Worm (Caenorhabditis elegans) whole organism, L4 larva: ENCODE data around the gene Y47D7A.6.

Experiments
- F10B5.3 ChIP-seq: sonication (generic microtip); optimal IDR thresholded peaks from 2 replicates; lab custom pipeline; 2016; ENCODE audit warnings: mild to moderate bottlenecking, missing genetic modification characterization, missing compliant biosample characterization
- F26F4.8 ChIP-seq: fragments of 200-800 bp; sonication (Bioruptor generic); conservative IDR thresholded peaks from 2 replicates; pipeline ENCODE4 v1.3.6; 2022; ENCODE audit warnings: missing genetic modification characterization, missing compliant biosample characterization
- F44E2.7 ChIP-seq: fragments of 200-800 bp; sonication (Bioruptor generic); IDR thresholded peaks from 2 replicates; pipeline ENCODE4 v2.1.2; 2022; ENCODE audit warnings: missing genetic modification characterization, missing compliant biosample characterization
- F49E8.2 ChIP-seq: sonication (generic microtip); optimal IDR thresholded peaks from 2 replicates; lab custom pipeline; 2016; ENCODE audit warnings: missing compliant biosample characterization, mild to moderate bottlenecking, missing genetic modification characterization, borderline replicate concordance
- ZK337.2 ChIP-seq: fragments of 200-800 bp; sonication (Bioruptor generic); IDR thresholded peaks from 2 replicates; pipeline ENCODE4 v1.3.6; 2022; ENCODE audit warnings: missing genetic modification reagents, missing genetic modification characterization, missing compliant biosample characterization
- aha-1 ChIP-seq: fragments of 150-350 bp; peaks from one replicate; lab custom pipeline; 2014; ENCODE audit warnings: missing biosample characterization, missing genetic modification characterization
- aly-2 ChIP-seq: sonication (generic microtip); optimal IDR thresholded peaks from 2 replicates; lab custom pipeline; 2018; ENCODE audit warnings: missing biosample characterization, missing genetic modification characterization
- arid-1 ChIP-seq: fragments of 200-800 bp; sonication (Bioruptor generic); conservative IDR thresholded peaks from 2 replicates; pipeline ENCODE4 v1.3.6; 2022; ENCODE audit warnings: missing genetic modification reagents, missing genetic modification characterization, missing compliant biosample characterization
- attf-4 ChIP-seq: sonication (generic microtip); optimal IDR thresholded peaks from 3 replicates; lab custom pipeline; 2017; ENCODE audit warnings: missing biosample characterization, missing genetic modification characterization
- ceh-44 ChIP-seq: fragments of 200-800 bp; sonication (Bioruptor generic); IDR thresholded peaks from 2 replicates; pipeline ENCODE4 v1.3.6; 2022; ENCODE audit warnings: missing genetic modification reagents, missing genetic modification characterization, missing compliant biosample characterization
- ceh-62 ChIP-seq: sonication (generic microtip); optimal IDR thresholded peaks from 2 replicates; lab custom pipeline; 2017; ENCODE audit warnings: missing biosample characterization, missing genetic modification characterization
- ceh-82 ChIP-seq: sonication (generic microtip); optimal IDR thresholded peaks from 2 replicates; lab custom pipeline; 2017; ENCODE audit warnings: missing biosample characterization, missing genetic modification characterization
- ces-1 ChIP-seq: fragments of 150-350 bp; sonication (generic microtip); optimal IDR thresholded peaks from 4 replicates; lab custom pipeline; 2014; ENCODE audit warnings: missing biosample characterization, missing genetic modification reagents, missing genetic modification characterization
- daf-12 ChIP-seq: fragments of 150-350 bp; optimal IDR thresholded peaks from 2 replicates; lab custom pipeline; 2014; ENCODE audit warnings: missing biosample characterization, missing genetic modification reagents, missing genetic modification characterization
- egl-27 ChIP-seq: sonication (generic microtip); optimal IDR thresholded peaks from 3 replicates; lab custom pipeline; 2017; ENCODE audit warnings: missing biosample characterization, missing genetic modification reagents, missing genetic modification characterization
- fos-1 ChIP-seq: fragments of 150-350 bp; optimal IDR thresholded peaks from 2 replicates; lab custom pipeline; 2014; ENCODE audit warnings: missing biosample characterization, missing genetic modification characterization
- hif-1 ChIP-seq, 2 experiments: sonication (generic microtip); optimal IDR thresholded peaks; 2 replicates each; lab custom pipeline; 2016 to 2017; ENCODE audit warnings: missing compliant biosample characterization in 2 of 2, missing genetic modification characterization in 2 of 2, missing genetic modification reagents in 2 of 2, missing genotype in 2 of 2, mild to moderate bottlenecking in 1 of 2
- hlh-30 ChIP-seq: sonication (generic microtip); optimal IDR thresholded peaks from 2 replicates; lab custom pipeline; 2017; ENCODE audit warnings: antibody characterized with exemption, mild to moderate bottlenecking, missing genetic modification characterization, missing compliant biosample characterization; ENCODE audit not compliant: insufficient read depth
- hmg-1.1 ChIP-seq: fragments of 200-800 bp; sonication (Bioruptor generic); IDR thresholded peaks from 2 replicates; pipeline ENCODE4 v1.3.6; 2022; ENCODE audit warnings: missing genetic modification reagents, missing genetic modification characterization, missing compliant biosample characterization
- jun-1 ChIP-seq: fragments of 150-350 bp; optimal IDR thresholded peaks from 2 replicates; lab custom pipeline; 2014; ENCODE audit warnings: missing biosample characterization, missing genetic modification reagents, missing genetic modification characterization
- lim-7 ChIP-seq: fragments of 200-800 bp; sonication (Bioruptor generic); IDR thresholded peaks from 2 replicates; pipeline ENCODE4 v1.3.6; 2022; ENCODE audit warnings: missing genetic modification characterization, missing compliant biosample characterization
- lin-38 ChIP-seq: fragments of 200-800 bp; sonication (Bioruptor generic); IDR thresholded peaks from 2 replicates; pipeline ENCODE4 v1.3.6; 2022; ENCODE audit warnings: missing genetic modification reagents, missing genetic modification characterization, missing compliant biosample characterization
- madf-5 ChIP-seq, 2 experiments: fragments of 200-800 bp; sonication (Bioruptor generic); IDR thresholded peaks; 2 replicates each; pipeline ENCODE4 v1.3.6; 2022; ENCODE audit warnings: missing compliant biosample characterization in 2 of 2, missing genetic modification characterization in 2 of 2
- madf-9 ChIP-seq: fragments of 200-800 bp; sonication (Bioruptor generic); conservative IDR thresholded peaks from 2 replicates; pipeline ENCODE4 v1.3.6; 2022; ENCODE audit warnings: missing genetic modification reagents, missing genetic modification characterization, missing compliant biosample characterization
- mdl-1 ChIP-seq, 2 experiments: fragments of 150-350 bp in 1 of 2; sonication (generic microtip) in 1 of 2; optimal IDR thresholded peaks; 2 replicates each; lab custom pipeline; 2014 to 2017; ENCODE audit warnings: missing biosample characterization in 2 of 2, missing genetic modification characterization in 2 of 2
- mxl-2 ChIP-seq: fragments of 200-800 bp; sonication (Bioruptor generic); conservative IDR thresholded peaks from 2 replicates; pipeline ENCODE4 v1.3.6; 2022; ENCODE audit warnings: missing genetic modification reagents, missing genetic modification characterization, missing compliant biosample characterization
- mxl-3 ChIP-seq: fragments of 200-800 bp; sonication (Bioruptor generic); optimal IDR thresholded peaks from 2 replicates; lab custom pipeline; 2018; ENCODE audit warnings: mild to moderate bottlenecking, missing genetic modification characterization, missing compliant biosample characterization
- nhr-102 ChIP-seq: sonication (generic microtip); optimal IDR thresholded peaks from 2 replicates; lab custom pipeline; 2016; ENCODE audit warnings: mild to moderate bottlenecking, missing genetic modification characterization, moderate library complexity, missing compliant biosample characterization
- nhr-111 ChIP-seq: fragments of 200-800 bp; sonication (Bioruptor generic); optimal IDR thresholded peaks from 2 replicates; lab custom pipeline; 2018; ENCODE audit warnings: mild to moderate bottlenecking, missing genetic modification characterization, missing compliant biosample characterization
- nhr-25 ChIP-seq: sonication (generic microtip); optimal IDR thresholded peaks from 2 replicates; lab custom pipeline; 2017; ENCODE audit warnings: missing genetic modification characterization, mild to moderate bottlenecking, missing compliant biosample characterization, antibody characterized with exemption, moderate library complexity, borderline replicate concordance; ENCODE audit not compliant: insufficient read depth
- nhr-28 ChIP-seq: fragments of 150-350 bp; optimal IDR thresholded peaks from 2 replicates; lab custom pipeline; 2014; ENCODE audit warnings: missing biosample characterization, missing genetic modification characterization
- nhr-41 ChIP-seq: fragments of 200-800 bp; sonication (Bioruptor generic); IDR thresholded peaks from 2 replicates; pipeline ENCODE4 v1.3.6; 2022; ENCODE audit warnings: missing genetic modification reagents, missing genetic modification characterization, missing compliant biosample characterization
- nhr-77 ChIP-seq: fragments of 150-350 bp; optimal IDR thresholded peaks from 2 replicates; lab custom pipeline; 2014; ENCODE audit warnings: missing biosample characterization, missing genetic modification characterization
- pha-4 ChIP-seq, 2 experiments: fragments of 150-350 bp in 1 of 2; fragments of 200-800 bp in 1 of 2; sonication (Bioruptor generic) in 1 of 2; IDR thresholded peaks in 1 of 2; optimal IDR thresholded peaks in 1 of 2; 2 replicates each; pipeline versions ENCODE4 v1.3.6 to Lab custom; 2014 to 2022; ENCODE audit warnings: missing genetic modification characterization in 2 of 2, missing genetic modification reagents in 2 of 2, missing biosample characterization in 1 of 2, missing compliant biosample characterization in 1 of 2
- pqm-1 ChIP-seq: sonication (generic microtip); optimal IDR thresholded peaks from 2 replicates; lab custom pipeline; 2017; ENCODE audit warnings: missing biosample characterization, missing genetic modification characterization
- set-16 ChIP-seq: fragments of 200-800 bp; sonication (Bioruptor generic); IDR thresholded peaks from 2 replicates; pipeline ENCODE4 v1.3.6; 2022; ENCODE audit warnings: missing genetic modification reagents, missing genetic modification characterization, missing compliant biosample characterization
- skn-1 ChIP-seq: fragments of 150-350 bp; optimal IDR thresholded peaks from 2 replicates; lab custom pipeline; 2014; ENCODE audit warnings: missing biosample characterization, missing genetic modification characterization
- snpc-1.2 ChIP-seq: fragments of 200-800 bp; sonication (Bioruptor generic); IDR thresholded peaks from 2 replicates; pipeline ENCODE4 v1.3.6; 2022; ENCODE audit warnings: missing genetic modification reagents, missing genetic modification characterization, missing compliant biosample characterization
- snpc-4 ChIP-seq: fragments of 150-350 bp; optimal IDR thresholded peaks from 2 replicates; lab custom pipeline; 2014; ENCODE audit warnings: missing biosample characterization, missing genetic modification characterization
- spr-1 ChIP-seq: sonication (generic microtip); optimal IDR thresholded peaks from 2 replicates; lab custom pipeline; 2016; ENCODE audit warnings: mild to moderate bottlenecking, missing genetic modification characterization, missing compliant biosample characterization
- spr-3 ChIP-seq: fragments of 200-800 bp; sonication (Bioruptor generic); optimal IDR thresholded peaks from 2 replicates; lab custom pipeline; 2018; ENCODE audit warnings: mild to moderate bottlenecking, missing genetic modification characterization, missing compliant biosample characterization
- unc-130 ChIP-seq: sonication (generic microtip); optimal IDR thresholded peaks from 2 replicates; lab custom pipeline; 2016; ENCODE audit warnings: missing genetic modification reagents, missing genetic modification characterization, missing compliant biosample characterization
- unc-39 ChIP-seq: sonication (generic microtip); optimal IDR thresholded peaks from 2 replicates; lab custom pipeline; 2017; ENCODE audit warnings: missing biosample characterization, missing genetic modification characterization
- unc-62 ChIP-seq, 3 experiments: fragments of 150-350 bp in 1 of 3; sonication (generic microtip); optimal IDR thresholded peaks in 2 of 3; peaks in 1 of 3; 1 replicate in 1 of 3; 2 replicates in 2 of 3; lab custom pipeline; 2014 to 2017; ENCODE audit warnings: missing biosample characterization in 3 of 3, missing genetic modification characterization in 3 of 3, missing genetic modification reagents in 3 of 3, missing genotype in 1 of 3
- zfp-2 ChIP-seq: sonication (generic microtip); optimal IDR thresholded peaks from 2 replicates; lab custom pipeline; 2016; ENCODE audit warnings: mild to moderate bottlenecking, missing genetic modification characterization, missing compliant biosample characterization
- zip-11 ChIP-seq: fragments of 200-800 bp; sonication (Bioruptor generic); IDR thresholded peaks from 2 replicates; pipeline ENCODE4 v1.3.6; 2022; ENCODE audit warnings: missing genetic modification characterization, missing compliant biosample characterization
- ztf-11 ChIP-seq: fragments of 150-350 bp; optimal IDR thresholded peaks from 2 replicates; lab custom pipeline; 2014; ENCODE audit warnings: missing biosample characterization, missing genetic modification characterization
- ztf-7 ChIP-seq: fragments of 150-350 bp; optimal IDR thresholded peaks from 2 replicates; lab custom pipeline; 2014; ENCODE audit warnings: missing biosample characterization, missing genetic modification characterization

The Y47D7A.6 gene

ce11 chrV:4447637-4448036, 29.6 kb upstream of the Y47D7A.6 start:
- TF ChIP-seq lim-7 (GFP tag; lab: Robert Waterston, UW): no peak
- TF ChIP-seq F49E8.2 (tag; lab: Kevin White, UChicago): peak; percentile 52
- TF ChIP-seq unc-62 (GFP tag; optimal IDR thresholded peaks at IDR 0.05 in 1 of 2; lab: Kevin White, UChicago): no peak
- TF ChIP-seq unc-62 (tag; optimal IDR thresholded peaks at IDR 0.05; lab: Kevin White, UChicago): no peak
- TF ChIP-seq aly-2: no peak
- TF ChIP-seq arid-1: 0 out of 2 replicates have a peak, but pooled peaks have one; percentile 11
- TF ChIP-seq lin-38: peak; percentile 63; the same call in 1 of the 2 replicates
- peak; percentile 38; the same call in 1 of the 2 replicates for TF ChIP-seq snpc-1.2
- TF ChIP-seq spr-1 (tag; lab: Kevin White, UChicago): no peak
- TF ChIP-seq ztf-11 (tag; lab: Kevin White, UChicago): no peak
- no peak for TF ChIP-seq ztf-7 (tag; lab: Kevin White, UChicago)
- TF ChIP-seq unc-130: peak; percentile 35
- no peak for TF ChIP-seq nhr-111 (GFP tag; lab: Kevin White, UChicago)
- TF ChIP-seq aha-1: no peak
- no peak for TF ChIP-seq fos-1 (tag; lab: Kevin White, UChicago)
- no peak for TF ChIP-seq set-16 (GFP tag; lab: Robert Waterston, UW)

DNA sequence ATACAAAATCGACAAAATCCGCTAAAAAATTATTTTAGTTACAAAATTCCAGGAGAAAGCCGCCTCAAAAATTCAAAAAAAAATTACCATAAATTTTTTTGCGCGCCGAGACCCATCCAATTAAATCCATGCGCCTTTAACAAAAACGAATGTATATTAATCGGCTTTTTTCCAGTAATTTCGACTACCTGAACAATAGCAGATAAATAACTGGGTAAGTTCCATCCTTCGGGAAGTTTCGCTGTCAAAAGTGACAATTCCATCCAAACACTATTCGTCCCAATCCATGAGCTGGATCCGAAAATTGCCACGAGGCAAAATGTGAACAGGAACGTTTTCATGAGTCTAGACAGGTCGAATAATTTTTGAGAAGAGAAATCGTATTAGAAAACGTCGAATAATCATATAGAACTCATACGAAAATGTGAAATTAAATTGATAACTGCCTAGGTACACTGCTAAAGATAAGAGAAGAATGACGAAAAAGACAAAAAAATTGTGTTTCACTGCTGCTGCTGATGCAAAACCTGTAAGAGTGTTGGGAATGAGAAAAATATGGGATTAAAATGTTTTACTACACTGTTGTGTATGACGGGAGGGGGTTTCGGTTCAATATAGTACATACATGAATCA, 24.8 kb upstream of the Y47D7A.6 start, which contains the start of gene rft-1:
TSS of gene rft-1 (minus strand) at position 475 of the 633 bp plus-strand sequence.
- TF ChIP-seq lim-7 (GFP tag; lab: Robert Waterston, UW): no peak
- TF ChIP-seq spr-3 (GFP tag; lab: Kevin White, UChicago): no peak
- TF ChIP-seq hmg-1.1: no peak
- TF ChIP-seq nhr-28: peak; percentile 58
- TF ChIP-seq nhr-41 (GFP tag; lab: Robert Waterston, UW): no peak
- no peak for TF ChIP-seq aly-2
- TF ChIP-seq mxl-2 (GFP tag; lab: Robert Waterston, UW): no peak
- TF ChIP-seq spr-1 (tag; lab: Kevin White, UChicago): no peak
- TF ChIP-seq nhr-25 (tag; lab: Kevin White, UChicago): no peak
- TF ChIP-seq zip-11 (GFP tag; lab: Robert Waterston, UW): no peak
- TF ChIP-seq F26F4.8 (GFP tag; lab: Robert Waterston, UW): no peak
- TF ChIP-seq zfp-2 (tag; lab: Kevin White, UChicago): no peak
- no peak for TF ChIP-seq mdl-1 (tag; optimal IDR thresholded peaks at IDR 0.05; lab: Kevin White, UChicago)
- TF ChIP-seq pqm-1 (tag; lab: Kevin White, UChicago): peak; percentile 68
- TF ChIP-seq mxl-3 (GFP tag; lab: Kevin White, UChicago): no peak
- TF ChIP-seq ces-1: no peak
- TF ChIP-seq ceh-82 (tag; lab: Kevin White, UChicago): no peak
- no peak for TF ChIP-seq snpc-4
- no peak for TF ChIP-seq skn-1 (tag; lab: Kevin White, UChicago)
- no peak for TF ChIP-seq ceh-44 (GFP tag; lab: Robert Waterston, UW)
- peak; percentile 25 for TF ChIP-seq aha-1
- peak in 1 of 2 experiments; percentile 92 for TF ChIP-seq unc-62 (GFP tag; optimal IDR thresholded peaks at IDR 0.05 in 1 of 2; lab: Kevin White, UChicago)
- no peak for TF ChIP-seq unc-62 (tag; optimal IDR thresholded peaks at IDR 0.05; lab: Kevin White, UChicago)
- TF ChIP-seq madf-5 (GFP tag; IDR thresholded peaks at IDR 0.05; lab: Robert Waterston, UW): no peak
- no peak for TF ChIP-seq ZK337.2 (GFP tag; lab: Robert Waterston, UW)
- TF ChIP-seq F44E2.7: no peak
- no peak for TF ChIP-seq jun-1 (tag; lab: Kevin White, UChicago)
- no peak for TF ChIP-seq hlh-30
- TF ChIP-seq F10B5.3 (tag; lab: Kevin White, UChicago): no peak
- TF ChIP-seq daf-12: no peak
- TF ChIP-seq attf-4: no peak
- no peak for TF ChIP-seq egl-27
- TF ChIP-seq F49E8.2 (tag; lab: Kevin White, UChicago): no peak
- TF ChIP-seq madf-9 (GFP tag; lab: Robert Waterston, UW): no peak
- peak; percentile 20 for TF ChIP-seq nhr-77 (tag; lab: Kevin White, UChicago)
- no peak for TF ChIP-seq unc-39 (tag; lab: Kevin White, UChicago)
- no peak for TF ChIP-seq pha-4 (GFP tag; IDR thresholded peaks at IDR 0.05; lab: Robert Waterston, UW)
- no peak for TF ChIP-seq pha-4 (tag; optimal IDR thresholded peaks at IDR 0.05; lab: Kevin White, UChicago)
- no peak for TF ChIP-seq nhr-102 (tag; lab: Kevin White, UChicago)
- no peak for TF ChIP-seq hif-1 (tag; optimal IDR thresholded peaks at IDR 0.05; lab: Kevin White, UChicago)
- TF ChIP-seq ceh-62 (tag; lab: Kevin White, UChicago): no peak
